Worm (Caenorhabditis elegans) whole organism, L3 larva: ENCODE results near the gene T02D1.4.

Source experiments
- R02D3.7 ChIP-seq: fragments of 150-350 bp; optimal IDR thresholded peaks from 2 replicates; lab custom pipeline; 2014; ENCODE audit warnings: missing biosample characterization, missing genetic modification characterization
- aly-2 ChIP-seq: fragments of 150-350 bp; optimal IDR thresholded peaks from 2 replicates; lab custom pipeline; 2014; ENCODE audit warnings: missing biosample characterization, missing genetic modification characterization
- ama-1 ChIP-seq: fragments of 150-350 bp; optimal IDR thresholded peaks from 2 replicates; lab custom pipeline; 2018
- egl-27 ChIP-seq: sonication (generic microtip); optimal IDR thresholded peaks from 4 replicates; lab custom pipeline; 2017; ENCODE audit warnings: missing biosample characterization, missing genetic modification reagents, missing genetic modification characterization
- elt-1 ChIP-seq: fragments of 150-350 bp; optimal IDR thresholded peaks from 2 replicates; lab custom pipeline; 2014; ENCODE audit warnings: missing biosample characterization, missing genetic modification characterization
- lin-39 ChIP-seq: fragments of 150-350 bp; optimal IDR thresholded peaks from 2 replicates; lab custom pipeline; 2018; ENCODE audit warnings: missing biosample characterization, missing genetic modification reagents, missing genetic modification characterization
- nhr-23 ChIP-seq: fragments of 150-350 bp; optimal IDR thresholded peaks from 2 replicates; lab custom pipeline; 2014; ENCODE audit warnings: missing biosample characterization, missing genetic modification reagents, missing genetic modification characterization
- nhr-25 ChIP-seq: sonication (generic microtip); optimal IDR thresholded peaks from 2 replicates; lab custom pipeline; 2017; ENCODE audit warnings: missing biosample characterization, missing genetic modification characterization
- nhr-28 ChIP-seq: fragments of 150-350 bp; optimal IDR thresholded peaks from 2 replicates; lab custom pipeline; 2014; ENCODE audit warnings: missing biosample characterization, missing genetic modification characterization
- nhr-76 ChIP-seq: fragments of 150-350 bp; sonication (generic microtip); optimal IDR thresholded peaks from 5 replicates; lab custom pipeline; 2014; ENCODE audit warnings: missing biosample characterization, missing genetic modification characterization
- skn-1 ChIP-seq: fragments of 150-350 bp; optimal IDR thresholded peaks from 2 replicates; lab custom pipeline; 2014; ENCODE audit warnings: missing biosample characterization, missing genetic modification characterization
- zag-1 ChIP-seq: fragments of 150-350 bp; optimal IDR thresholded peaks from 2 replicates; lab custom pipeline; 2014; ENCODE audit warnings: missing biosample characterization, missing genetic modification characterization
- ztf-11 ChIP-seq: fragments of 150-350 bp; optimal IDR thresholded peaks from 2 replicates; lab custom pipeline; 2014; ENCODE audit warnings: missing biosample characterization, missing genetic modification characterization

- TF ChIP-seq zag-1 = no peak
- no peak for TF ChIP-seq skn-1 (tag; lab: Kevin White, UChicago)
- no peak for TF ChIP-seq lin-39
- TF ChIP-seq R02D3.7 (tag; lab: Kevin White, UChicago) = no peak
- TF ChIP-seq nhr-76 = no peak
- TF ChIP-seq nhr-25 (tag; lab: Kevin White, UChicago) = no peak
- no peak for TF ChIP-seq egl-27 (tag; lab: Kevin White, UChicago)
- TF ChIP-seq ztf-11 (tag; lab: Kevin White, UChicago) = no peak
- TF ChIP-seq nhr-28 (tag; lab: Kevin White, UChicago) = no peak
- TF ChIP-seq elt-1 (tag; lab: Kevin White, UChicago) = no peak
- TF ChIP-seq aly-2 (tag; lab: Kevin White, UChicago) = no peak
- no peak for TF ChIP-seq ama-1 (lab: Kevin White, UChicago)
- no peak for TF ChIP-seq nhr-23 (tag; lab: Kevin White, UChicago)
Observed at ce11 chrIV:17367294-17367693, 32.3 kb upstream of the T02D1.4 start, which contains the start of gene zipt-17.
